Worm (Caenorhabditis elegans): ENCODE data around the gene mrps-26.

ce11 chrIII:5225321-5225720, 9.1 kb upstream of the mrps-26 start, which contains the start of gene nex-1:
- TF ChIP-seq tbx-11 (GFP tag; IDR thresholded peaks at IDR 0.05) (no peak), ama-1 (optimal IDR thresholded peaks at IDR 0.05) (no peak), pes-1 (GFP tag; IDR thresholded peaks at IDR 0.05) (no peak)
